Worm (Caenorhabditis elegans) whole organism, young adult: ENCODE measurements around the gene fmo-2.
A peak's percentile ranks its signal among the peaks of the same experiment; 100 is the strongest.
"Not testable (repeated sequence)": the region's sequence is repeated elsewhere in the genome, so short reads cannot be mapped to it uniquely, and the experiment has no call there.

ENCODE experiments used
- B0019.2 ChIP-seq: fragments of 200-800 bp; sonication (Bioruptor generic); conservative IDR thresholded peaks from 2 replicates; pipeline ENCODE4 v1.3.6; 2022; ENCODE audit warnings: missing genetic modification reagents, missing genetic modification characterization, missing compliant biosample characterization
- B0261.1 ChIP-seq: sonication (generic microtip); optimal IDR thresholded peaks from 2 replicates; lab custom pipeline; 2016; ENCODE audit warnings: mild to moderate bottlenecking, missing genetic modification characterization, moderate library complexity, missing compliant biosample characterization
- C17E4.6 ChIP-seq: fragments of 200-800 bp; sonication (Bioruptor generic); IDR thresholded peaks from 2 replicates; pipeline ENCODE4 v1.3.6; 2022; ENCODE audit warnings: missing genetic modification reagents, missing genetic modification characterization, missing compliant biosample characterization
- D2030.7 ChIP-seq: fragments of 200-800 bp; sonication (Bioruptor generic); IDR thresholded peaks from 2 replicates; pipeline ENCODE4 v1.3.6; 2022; ENCODE audit warnings: missing genetic modification reagents, missing genetic modification characterization, missing compliant biosample characterization
- F22D6.2 ChIP-seq: sonication (generic microtip); optimal IDR thresholded peaks from 2 replicates; lab custom pipeline; 2016; ENCODE audit warnings: mild to moderate bottlenecking, missing genetic modification characterization, missing compliant biosample characterization
- F33H1.4 ChIP-seq: fragments of 200-800 bp; sonication (Bioruptor generic); IDR thresholded peaks from 2 replicates; pipeline ENCODE4 v1.3.6; 2022; ENCODE audit warnings: missing genetic modification reagents, missing genetic modification characterization, missing compliant biosample characterization
- F37B4.10 ChIP-seq: fragments of 200-800 bp; sonication (Bioruptor generic); IDR thresholded peaks from 2 replicates; pipeline ENCODE4 v1.3.6; 2022; ENCODE audit warnings: missing genetic modification characterization, missing compliant biosample characterization
- F39B2.1 ChIP-seq: fragments of 200-800 bp; sonication (Bioruptor generic); IDR thresholded peaks from 2 replicates; pipeline ENCODE4 v1.3.6; 2022; ENCODE audit warnings: missing genetic modification reagents, missing genetic modification characterization, missing compliant biosample characterization
- F49E8.2 ChIP-seq: sonication (generic microtip); optimal IDR thresholded peaks from 3 replicates; lab custom pipeline; 2017; ENCODE audit warnings: missing genetic modification characterization, mild to moderate bottlenecking, missing compliant biosample characterization, antibody characterized with exemption, moderate library complexity; ENCODE audit not compliant: insufficient read depth
- Y53G8AR.9 ChIP-seq: fragments of 200-800 bp; sonication (Bioruptor generic); conservative IDR thresholded peaks from 2 replicates; pipeline ENCODE4 v1.3.6; 2022; ENCODE audit warnings: missing genetic modification reagents, missing genetic modification characterization, missing compliant biosample characterization
- Y56A3A.18 ChIP-seq: fragments of 200-800 bp; sonication (Bioruptor generic); IDR thresholded peaks from 2 replicates; pipeline ENCODE4 v1.3.6; 2022; ENCODE audit warnings: missing genetic modification reagents, missing genetic modification characterization, missing compliant biosample characterization
- Y79H2A.3 ChIP-seq: fragments of 200-800 bp; sonication (Bioruptor generic); conservative IDR thresholded peaks from 2 replicates; pipeline ENCODE4 v1.3.6; 2022; ENCODE audit warnings: missing genetic modification reagents, missing genetic modification characterization, missing compliant biosample characterization
- Y95B8A.8 ChIP-seq: fragments of 200-800 bp; sonication (Bioruptor generic); IDR thresholded peaks from 2 replicates; pipeline ENCODE4 v1.3.6; 2022; ENCODE audit warnings: missing genetic modification reagents, missing genetic modification characterization, missing compliant biosample characterization
- aptf-3 ChIP-seq: fragments of 200-800 bp; sonication (Bioruptor generic); IDR thresholded peaks from 2 replicates; pipeline ENCODE4 v1.3.6; 2022; ENCODE audit warnings: missing genetic modification characterization, missing compliant biosample characterization
- attf-3 ChIP-seq: fragments of 200-800 bp; sonication (Bioruptor generic); conservative IDR thresholded peaks from 2 replicates; pipeline ENCODE4 v1.3.6; 2022; ENCODE audit warnings: missing genetic modification reagents, missing genetic modification characterization, missing compliant biosample characterization
- attf-6 ChIP-seq: fragments of 200-800 bp; sonication (Bioruptor generic); IDR thresholded peaks from 2 replicates; pipeline ENCODE4 v1.3.6; 2022; ENCODE audit warnings: missing genetic modification reagents, missing genetic modification characterization, missing compliant biosample characterization
- bed-1 ChIP-seq: fragments of 200-800 bp; sonication (Bioruptor generic); IDR thresholded peaks from 2 replicates; pipeline ENCODE4 v1.3.6; 2022; ENCODE audit warnings: missing genetic modification reagents, missing genetic modification characterization, missing compliant biosample characterization
- cebp-2 ChIP-seq: fragments of 200-800 bp; sonication (Bioruptor generic); IDR thresholded peaks from 2 replicates; pipeline ENCODE4 v1.3.6; 2022; ENCODE audit warnings: missing genetic modification characterization, missing compliant biosample characterization
- ceh-100 ChIP-seq: fragments of 200-800 bp; sonication (Bioruptor generic); IDR thresholded peaks from 2 replicates; pipeline ENCODE4 v1.3.6; 2022; ENCODE audit warnings: missing genetic modification reagents, missing genetic modification characterization, missing compliant biosample characterization
- ceh-40 ChIP-seq: fragments of 200-800 bp; sonication (Bioruptor generic); IDR thresholded peaks from 2 replicates; pipeline ENCODE4 v1.3.6; 2022; ENCODE audit warnings: missing genetic modification characterization, missing compliant biosample characterization
- ceh-58 ChIP-seq: fragments of 200-800 bp; sonication (Bioruptor generic); IDR thresholded peaks from 2 replicates; pipeline ENCODE4 v1.3.6; 2022; ENCODE audit warnings: missing genetic modification characterization, missing compliant biosample characterization
- dox-1 ChIP-seq: fragments of 200-800 bp; sonication (Bioruptor generic); IDR thresholded peaks from 2 replicates; pipeline ENCODE4 v1.3.6; 2022; ENCODE audit warnings: missing genetic modification reagents, missing genetic modification characterization, missing compliant biosample characterization
- egl-18 ChIP-seq: fragments of 200-800 bp; sonication (Bioruptor generic); IDR thresholded peaks from 2 replicates; pipeline ENCODE4 v1.3.6; 2022; ENCODE audit warnings: missing genetic modification reagents, missing genetic modification characterization, missing compliant biosample characterization
- egl-44 ChIP-seq: fragments of 200-800 bp; sonication (Bioruptor generic); IDR thresholded peaks from 2 replicates; pipeline ENCODE4 v1.3.6; 2022; ENCODE audit warnings: missing genetic modification reagents, missing genetic modification characterization, missing compliant biosample characterization
- ekl-4 ChIP-seq: fragments of 200-800 bp; sonication (Bioruptor generic); IDR thresholded peaks from 2 replicates; pipeline ENCODE4 v1.3.6; 2022; ENCODE audit warnings: missing genetic modification reagents, missing genetic modification characterization, missing compliant biosample characterization
- hmg-1.2 ChIP-seq: fragments of 200-800 bp; sonication (Bioruptor generic); IDR thresholded peaks from 2 replicates; pipeline ENCODE4 v1.3.6; 2022; ENCODE audit warnings: missing genetic modification reagents, missing genetic modification characterization, missing compliant biosample characterization
- hmg-20 ChIP-seq: fragments of 200-800 bp; sonication (Bioruptor generic); IDR thresholded peaks from 2 replicates; pipeline ENCODE4 v1.3.6; 2022; ENCODE audit warnings: missing genetic modification reagents, missing genetic modification characterization, missing compliant biosample characterization
- lin-26 ChIP-seq: fragments of 200-800 bp; sonication (Bioruptor generic); IDR thresholded peaks from 2 replicates; pipeline ENCODE4 v1.3.6; 2022; ENCODE audit warnings: missing genetic modification reagents, missing genetic modification characterization, missing compliant biosample characterization
- lin-35 ChIP-seq, 3 experiments: fragments of 150-350 bp in 2 of 3; sonication (generic microtip) in 1 of 3; optimal IDR thresholded peaks; 2 replicates each; lab custom pipeline; 2014 to 2018; ENCODE audit warnings: missing biosample characterization in 3 of 3, missing genetic modification characterization in 3 of 3, missing genetic modification reagents in 3 of 3
- madf-3 ChIP-seq: fragments of 200-800 bp; sonication (Bioruptor generic); IDR thresholded peaks from 2 replicates; pipeline ENCODE4 v1.3.6; 2022; ENCODE audit warnings: missing genetic modification reagents, missing genetic modification characterization, missing compliant biosample characterization
- madf-6 ChIP-seq: fragments of 200-800 bp; sonication (Bioruptor generic); IDR thresholded peaks from 2 replicates; pipeline ENCODE4 v1.3.6; 2022; ENCODE audit warnings: missing genetic modification reagents, missing genetic modification characterization, missing compliant biosample characterization
- madf-8 ChIP-seq: fragments of 200-800 bp; sonication (Bioruptor generic); conservative IDR thresholded peaks from 2 replicates; pipeline ENCODE4 v1.3.6; 2022; ENCODE audit warnings: missing genetic modification reagents, missing genetic modification characterization, missing compliant biosample characterization
- mcd-1 ChIP-seq: fragments of 200-800 bp; sonication (Bioruptor generic); IDR thresholded peaks from 2 replicates; pipeline ENCODE4 v1.3.6; 2022; ENCODE audit warnings: missing genetic modification reagents, missing genetic modification characterization, missing compliant biosample characterization
- nfyb-1 ChIP-seq: fragments of 200-800 bp; sonication (Bioruptor generic); IDR thresholded peaks from 2 replicates; pipeline ENCODE4 v1.3.6; 2022; ENCODE audit warnings: missing genetic modification reagents, missing genetic modification characterization, missing compliant biosample characterization
- nhr-120 ChIP-seq: fragments of 200-800 bp; sonication (Bioruptor generic); IDR thresholded peaks from 2 replicates; pipeline ENCODE4 v1.3.6; 2022; ENCODE audit warnings: missing genetic modification characterization, missing compliant biosample characterization
- pbrm-1 ChIP-seq: fragments of 200-800 bp; sonication (Bioruptor generic); IDR thresholded peaks from 2 replicates; pipeline ENCODE4 v1.3.6; 2022; ENCODE audit warnings: missing genetic modification reagents, missing genetic modification characterization, missing compliant biosample characterization
- rcor-1 ChIP-seq: fragments of 200-800 bp; sonication (Bioruptor generic); IDR thresholded peaks from 2 replicates; pipeline ENCODE4 v1.3.6; 2022; ENCODE audit warnings: missing genetic modification reagents, missing genetic modification characterization, missing compliant biosample characterization
- rpc-1 ChIP-seq, 2 experiments: fragments of 150-350 bp in 1 of 2; sonication (generic microtip) in 1 of 2; optimal IDR thresholded peaks; 2 replicates each; lab custom pipeline; 2014 to 2018; ENCODE audit warnings: missing biosample characterization in 1 of 2, missing genetic modification characterization in 1 of 2, missing genetic modification reagents in 1 of 2, missing genotype in 1 of 2
- sea-2 ChIP-seq: fragments of 200-800 bp; sonication (Bioruptor generic); IDR thresholded peaks from 2 replicates; pipeline ENCODE4 v1.3.6; 2022; ENCODE audit warnings: missing genetic modification characterization, missing compliant biosample characterization
- snpc-3.4 ChIP-seq: sonication (generic microtip); optimal IDR thresholded peaks from 2 replicates; lab custom pipeline; 2017; ENCODE audit warnings: missing genetic modification characterization, mild to moderate bottlenecking, missing compliant biosample characterization, antibody characterized with exemption, moderate library complexity, missing genotype, missing genetic modification reagents
- ztf-25 ChIP-seq: fragments of 200-800 bp; sonication (Bioruptor generic); IDR thresholded peaks from 2 replicates; pipeline ENCODE4 v1.3.6; 2022; ENCODE audit warnings: missing genetic modification reagents, missing genetic modification characterization, missing compliant biosample characterization

The fmo-2 gene

ce11 chrIV:10658366-10658765 is 24.0 kb upstream of the fmo-2 start:
- peak; percentile 90 for TF ChIP-seq Y56A3A.18
- peak; percentile 41; the same call in 1 of the 2 replicates for TF ChIP-seq ceh-100 (GFP tag; lab: Robert Waterston, UW)
- TF ChIP-seq nhr-120 (GFP tag; lab: Robert Waterston, UW) = peak; percentile 85; the same call in 1 of the 2 replicates
- TF ChIP-seq madf-6 (GFP tag; lab: Robert Waterston, UW) = peak; percentile 79
- TF ChIP-seq rcor-1 (GFP tag; lab: Robert Waterston, UW) = peak; percentile 77
- peak; percentile 86 for TF ChIP-seq egl-44 (GFP tag; lab: Robert Waterston, UW)
- peak; percentile 52 for TF ChIP-seq hmg-1.2 (GFP tag; lab: Robert Waterston, UW)
- peak; percentile 82 for TF ChIP-seq dox-1
- TF ChIP-seq lin-26 (GFP tag; lab: Robert Waterston, UW) = peak; percentile 98
- peak; percentile 70 for TF ChIP-seq ekl-4 (GFP tag; lab: Robert Waterston, UW)
- TF ChIP-seq sea-2 = peak; percentile 83; the same call in 1 of the 2 replicates
- peak; percentile 81 for TF ChIP-seq ceh-40 (GFP tag; lab: Robert Waterston, UW)
- TF ChIP-seq madf-3 (GFP tag; lab: Robert Waterston, UW) = peak; percentile 86
- peak; percentile 85 for TF ChIP-seq aptf-3 (GFP tag; lab: Robert Waterston, UW)
- peak; percentile 82 for TF ChIP-seq D2030.7 (GFP tag; lab: Robert Waterston, UW)
- peak; percentile 78 for TF ChIP-seq egl-18 (GFP tag; lab: Robert Waterston, UW)
- 0 out of 2 replicates have a peak, but pooled peaks have one; percentile 49 for TF ChIP-seq Y79H2A.3 (GFP tag; lab: Robert Waterston, UW)
- 0 out of 2 replicates have a peak, but pooled peaks have one; percentile 6 for TF ChIP-seq madf-8 (GFP tag; lab: Robert Waterston, UW)
- TF ChIP-seq F33H1.4 (GFP tag; lab: Robert Waterston, UW) = peak; percentile 37; the same call in 1 of the 2 replicates
- peak; percentile 73 for TF ChIP-seq hmg-20 (GFP tag; lab: Robert Waterston, UW)
- TF ChIP-seq Y53G8AR.9 = peak; percentile 63
- TF ChIP-seq ztf-25 (GFP tag; lab: Robert Waterston, UW) = peak; percentile 78; the same call in 1 of the 2 replicates
- TF ChIP-seq Y95B8A.8 (GFP tag; lab: Robert Waterston, UW) = 0 out of 2 replicates have a peak, but pooled peaks have one; percentile 28
- peak; percentile 76; the same call in 1 of the 2 replicates for TF ChIP-seq cebp-2
- TF ChIP-seq B0261.1 = peak; percentile 17
- TF ChIP-seq rpc-1 (optimal IDR thresholded peaks at IDR 0.05; lab: Kevin White, UChicago) = not testable (repeated sequence)
- TF ChIP-seq rpc-1 (tag; optimal IDR thresholded peaks at IDR 0.05; lab: Kevin White, UChicago) = peak; percentile 36
- peak; percentile 60; the same call in 1 of the 2 replicates for TF ChIP-seq pbrm-1 (GFP tag; lab: Robert Waterston, UW)
- peak; percentile 37; the same call in 1 of the 2 replicates for TF ChIP-seq attf-3 (GFP tag; lab: Robert Waterston, UW)
- peak; percentile 72 for TF ChIP-seq nfyb-1 (GFP tag; lab: Robert Waterston, UW)
- 0 out of 2 replicates have a peak, but pooled peaks have one; percentile 30 for TF ChIP-seq B0019.2 (GFP tag; lab: Robert Waterston, UW)
- TF ChIP-seq bed-1 = 0 out of 2 replicates have a peak, but pooled peaks have one; percentile 84
- peak; percentile 80 for TF ChIP-seq attf-6 (GFP tag; lab: Robert Waterston, UW)
- peak; percentile 92; the same call in 1 of the 2 replicates for TF ChIP-seq ceh-58 (GFP tag; lab: Robert Waterston, UW)
- peak; percentile 64; the same call in 1 of the 2 replicates for TF ChIP-seq mcd-1 (GFP tag; lab: Robert Waterston, UW)
- TF ChIP-seq F39B2.1 (GFP tag; lab: Robert Waterston, UW) = peak; percentile 82
- 0 out of 2 replicates have a peak, but pooled peaks have one; percentile 28 for TF ChIP-seq F37B4.10 (GFP tag; lab: Robert Waterston, UW)
- 0 out of 2 replicates have a peak, but pooled peaks have one; percentile 30 for TF ChIP-seq C17E4.6 (GFP tag; lab: Robert Waterston, UW)

- TF ChIP-seq snpc-3.4 (tag; lab: Kevin White, UChicago) = no peak
- no peak for TF ChIP-seq F37B4.10 (GFP tag; lab: Robert Waterston, UW)
- TF ChIP-seq F49E8.2 = no peak
- no peak for TF ChIP-seq lin-35 (GFP tag; optimal IDR thresholded peaks at IDR 0.05; lab: Kevin White, UChicago)
- no peak for TF ChIP-seq F22D6.2 (tag; lab: Kevin White, UChicago)
Measured at ce11 chrIV:10661072-10661471, 21.3 kb upstream of the fmo-2 start.
